Fruit fly (Drosophila melanogaster) whole organism, embryonic: ENCODE data around the gene mon2.

Source experiments
- Blimp-1 ChIP-seq: fragments of 200-800 bp; sonication (Bioruptor generic); optimal IDR thresholded peaks from 3 replicates; lab custom pipeline; 2018; ENCODE audit warnings: missing biosample characterization, missing genetic modification characterization, mild to moderate bottlenecking, moderate library complexity, missing genetic modification reagents
- BtbVII ChIP-seq: fragments of 200-800 bp; sonication (Bioruptor generic); optimal IDR thresholded peaks from 3 replicates; lab custom pipeline; 2017; ENCODE audit warnings: missing biosample characterization, mild to moderate bottlenecking, missing genetic modification characterization
- CG10274 ChIP-seq: fragments of 200-800 bp; sonication (Bioruptor generic); optimal IDR thresholded peaks from 3 replicates; lab custom pipeline; 2017; ENCODE audit warnings: missing biosample characterization, mild to moderate bottlenecking, missing genetic modification characterization
- CG10431 ChIP-seq: fragments of 200-800 bp; sonication (Bioruptor generic); optimal IDR thresholded peaks from 3 replicates; lab custom pipeline; 2018; ENCODE audit warnings: missing biosample characterization, mild to moderate bottlenecking, missing genetic modification characterization
- CG10959 ChIP-seq: fragments of 200-800 bp; sonication (Bioruptor generic); IDR thresholded peaks from 2 replicates; pipeline ENCODE4 v1.3.6; 2022; ENCODE audit warnings: missing biosample characterization, missing genetic modification characterization
- CG11695 ChIP-seq: fragments of 200-800 bp; sonication (Bioruptor generic); IDR thresholded peaks from 3 replicates; pipeline ENCODE4 v1.3.6; 2022; ENCODE audit warnings: missing biosample characterization, missing genetic modification characterization
- CG12155 ChIP-seq: fragments of 200-800 bp; sonication (Bioruptor generic); optimal IDR thresholded peaks from 3 replicates; lab custom pipeline; 2016; ENCODE audit warnings: missing biosample characterization, missing genetic modification characterization
- CG12391 ChIP-seq: fragments of 200-800 bp; sonication (Bioruptor generic); optimal IDR thresholded peaks from 3 replicates; lab custom pipeline; 2018; ENCODE audit warnings: missing biosample characterization, mild to moderate bottlenecking, missing genetic modification characterization, moderate library complexity
- CG13296 ChIP-seq: fragments of 200-800 bp; sonication (Bioruptor generic); optimal IDR thresholded peaks from 3 replicates; lab custom pipeline; 2018; ENCODE audit warnings: missing biosample characterization, mild to moderate bottlenecking, missing genetic modification characterization
- CG15073 ChIP-seq: fragments of 200-800 bp; sonication (Bioruptor generic); optimal IDR thresholded peaks from 2 replicates; lab custom pipeline; 2016; ENCODE audit warnings: missing biosample characterization, missing genetic modification characterization
- CG15269 ChIP-seq: fragments of 200-800 bp; sonication (Bioruptor generic); optimal IDR thresholded peaks from 2 replicates; lab custom pipeline; 2018; ENCODE audit warnings: missing biosample characterization, mild to moderate bottlenecking, missing genetic modification characterization, moderate library complexity
- CG18262 ChIP-seq: fragments of 200-800 bp; optimal IDR thresholded peaks from 3 replicates; lab custom pipeline; 2019; ENCODE audit warnings: missing biosample characterization, mild to moderate bottlenecking, missing genetic modification characterization, moderate library complexity
- CG3163 ChIP-seq: fragments of 200-800 bp; sonication (Bioruptor generic); optimal IDR thresholded peaks from 3 replicates; lab custom pipeline; 2016; ENCODE audit warnings: missing biosample characterization, missing genetic modification characterization
- CG32767 ChIP-seq: fragments of 200-800 bp; sonication (Bioruptor generic); IDR thresholded peaks from 2 replicates; pipeline ENCODE4 v1.3.6; 2022; ENCODE audit warnings: missing biosample characterization, missing genetic modification characterization
- CG4820 ChIP-seq: fragments of 200-800 bp; sonication (Bioruptor generic); optimal IDR thresholded peaks from 3 replicates; lab custom pipeline; 2016; ENCODE audit warnings: missing biosample characterization, missing genetic modification characterization
- CG6175 ChIP-seq: fragments of 200-800 bp; sonication (Bioruptor generic); IDR thresholded peaks from 3 replicates; pipeline ENCODE4 v1.3.6; 2022; ENCODE audit warnings: missing biosample characterization, missing genetic modification characterization
- CG8478 ChIP-seq: fragments of >200 bp; optimal IDR thresholded peaks from 2 replicates; lab custom pipeline; 2018
- CG8924 ChIP-seq: fragments of 200-800 bp; optimal IDR thresholded peaks from 3 replicates; lab custom pipeline; 2019; ENCODE audit warnings: missing biosample characterization, mild to moderate bottlenecking, missing genetic modification characterization, moderate library complexity
- CG9797 ChIP-seq: fragments of 200-800 bp; sonication (Bioruptor generic); optimal IDR thresholded peaks from 3 replicates; lab custom pipeline; 2018; ENCODE audit warnings: missing biosample characterization, mild to moderate bottlenecking, missing genetic modification characterization
- CTCF ChIP-seq: fragments of 200-800 bp; sonication (Bioruptor generic); optimal IDR thresholded peaks from 2 replicates; lab custom pipeline; 2017; ENCODE audit warnings: missing biosample characterization, mild to moderate bottlenecking, missing genetic modification characterization, moderate library complexity
- Chrac-16 ChIP-seq: fragments of 200-800 bp; sonication (Bioruptor generic); optimal IDR thresholded peaks from 3 replicates; lab custom pipeline; 2016; ENCODE audit warnings: missing biosample characterization, missing genetic modification characterization
- Gsc ChIP-seq: fragments of 200-800 bp; sonication (Bioruptor generic); IDR thresholded peaks from 2 replicates; pipeline ENCODE4 v1.3.6; 2022; ENCODE audit warnings: missing biosample characterization, missing genetic modification characterization
- Gug ChIP-seq: fragments of 200-800 bp; sonication (Bioruptor generic); IDR thresholded peaks from 4 replicates; pipeline ENCODE4 v1.3.6; 2022; ENCODE audit warnings: missing biosample characterization, missing genetic modification characterization
- HHEX ChIP-seq: fragments of 200-800 bp; sonication (Bioruptor generic); optimal IDR thresholded peaks from 3 replicates; lab custom pipeline; 2017; ENCODE audit warnings: missing biosample characterization, mild to moderate bottlenecking, missing genetic modification characterization, missing genetic modification reagents
- Hr39 ChIP-seq: fragments of >200 bp; optimal IDR thresholded peaks from 2 replicates; lab custom pipeline; 2017
- MBD-R2 ChIP-seq: fragments of 200-800 bp; sonication (Bioruptor generic); IDR thresholded peaks from 2 replicates; pipeline ENCODE4 v1.3.6; 2022; ENCODE audit warnings: missing biosample characterization, missing genetic modification characterization
- Nf-YB ChIP-seq: fragments of 200-800 bp; sonication (Bioruptor generic); optimal IDR thresholded peaks from 3 replicates; lab custom pipeline; 2019; ENCODE audit warnings: missing biosample characterization, mild to moderate bottlenecking, missing genetic modification characterization, moderate library complexity
- Optix ChIP-seq: fragments of 200-800 bp; sonication (Bioruptor generic); IDR thresholded peaks from 3 replicates; pipeline ENCODE4 v1.3.6; 2022; ENCODE audit warnings: missing biosample characterization, missing genetic modification characterization
- Rx ChIP-seq: fragments of 200-800 bp; sonication (Bioruptor generic); IDR thresholded peaks from 2 replicates; pipeline ENCODE4 v1.3.6; 2022; ENCODE audit warnings: missing biosample characterization, missing genetic modification characterization
- Xrp1 ChIP-seq: fragments of 200-800 bp; sonication (Bioruptor generic); IDR thresholded peaks from 2 replicates; pipeline ENCODE4 v1.3.6; 2022; ENCODE audit warnings: missing biosample characterization, missing genetic modification characterization
- al ChIP-seq: fragments of 200-800 bp; sonication (Bioruptor generic); IDR thresholded peaks from 2 replicates; pipeline ENCODE4 v1.3.6; 2022; ENCODE audit warnings: missing biosample characterization, missing genetic modification characterization
- cas ChIP-seq: fragments of 200-800 bp; sonication (Bioruptor generic); IDR thresholded peaks from 2 replicates; pipeline ENCODE4 v1.3.6; 2022; ENCODE audit warnings: missing biosample characterization, missing genetic modification characterization
- ci ChIP-seq: fragments of 200-800 bp; sonication (Bioruptor generic); IDR thresholded peaks from 3 replicates; pipeline ENCODE4 v1.3.6; 2022; ENCODE audit warnings: missing biosample characterization, missing genetic modification characterization
- dm ChIP-seq: fragments of 200-800 bp; sonication (Bioruptor generic); optimal IDR thresholded peaks from 3 replicates; lab custom pipeline; 2016; ENCODE audit warnings: missing biosample characterization, missing genetic modification characterization
- dmrt99B ChIP-seq: fragments of 200-800 bp; sonication (Bioruptor generic); optimal IDR thresholded peaks from 2 replicates; lab custom pipeline; 2018; ENCODE audit warnings: missing biosample characterization, mild to moderate bottlenecking, missing genetic modification characterization, moderate library complexity
- eve ChIP-seq, 2 experiments: fragments of >200 bp; optimal IDR thresholded peaks; 2 replicates each; lab custom pipeline; 2017; ENCODE audit warnings: missing biosample characterization in 2 of 2, missing genetic modification characterization in 2 of 2
- ewg ChIP-seq: fragments of 200-800 bp; sonication (Bioruptor generic); optimal IDR thresholded peaks from 3 replicates; lab custom pipeline; 2017; ENCODE audit warnings: mild to moderate bottlenecking, missing biosample characterization, missing genetic modification reagents, missing genetic modification characterization
- fd64A ChIP-seq: fragments of 200-800 bp; sonication (Bioruptor generic); optimal IDR thresholded peaks from 3 replicates; lab custom pipeline; 2018; ENCODE audit warnings: missing biosample characterization, mild to moderate bottlenecking, missing genetic modification characterization
- gcm2 ChIP-seq: fragments of 200-800 bp; sonication (Bioruptor generic); optimal IDR thresholded peaks from 2 replicates; lab custom pipeline; 2016; ENCODE audit warnings: missing biosample characterization, missing genetic modification characterization
- lilli ChIP-seq: fragments of 200-800 bp; sonication (Bioruptor generic); optimal IDR thresholded peaks from 3 replicates; lab custom pipeline; 2016; ENCODE audit warnings: missing biosample characterization, missing genetic modification characterization
- maf-S ChIP-seq: fragments of 200-800 bp; sonication (Bioruptor generic); optimal IDR thresholded peaks from 2 replicates; lab custom pipeline; 2016; ENCODE audit warnings: missing biosample characterization, missing genetic modification characterization
- mam ChIP-seq: fragments of 200-800 bp; sonication (Bioruptor generic); optimal IDR thresholded peaks from 3 replicates; lab custom pipeline; 2016; ENCODE audit warnings: missing biosample characterization, missing genetic modification characterization
- pros ChIP-seq: fragments of 200-800 bp; sonication (Bioruptor generic); optimal IDR thresholded peaks from 3 replicates; lab custom pipeline; 2019; ENCODE audit warnings: missing biosample characterization, mild to moderate bottlenecking, missing genetic modification characterization, moderate library complexity
- schlank ChIP-seq: fragments of 200-800 bp; sonication (Bioruptor generic); optimal IDR thresholded peaks from 2 replicates; lab custom pipeline; 2018; ENCODE audit warnings: missing biosample characterization, mild to moderate bottlenecking, missing genetic modification characterization
- scrt ChIP-seq: fragments of 200-800 bp; sonication (Bioruptor generic); optimal IDR thresholded peaks from 2 replicates; lab custom pipeline; 2018; ENCODE audit warnings: missing biosample characterization, mild to moderate bottlenecking, missing genetic modification characterization, moderate library complexity
- seq ChIP-seq: fragments of 200-800 bp; sonication (Bioruptor generic); IDR thresholded peaks from 2 replicates; pipeline ENCODE4 v1.3.6; 2022; ENCODE audit warnings: missing biosample characterization, missing genetic modification characterization
- sim ChIP-seq: fragments of 200-800 bp; sonication (Bioruptor generic); IDR thresholded peaks from 2 replicates; pipeline ENCODE4 v1.3.6; 2022; ENCODE audit warnings: missing biosample characterization, missing genetic modification characterization
- sima ChIP-seq: fragments of 200-800 bp; sonication (Bioruptor generic); optimal IDR thresholded peaks from 2 replicates; lab custom pipeline; 2016; ENCODE audit warnings: missing biosample characterization, missing genetic modification characterization
- slou ChIP-seq: fragments of 200-800 bp; sonication (Bioruptor generic); optimal IDR thresholded peaks from 3 replicates; lab custom pipeline; 2016; ENCODE audit warnings: missing biosample characterization, missing genetic modification characterization
- slp2 ChIP-seq: fragments of 200-800 bp; sonication (Bioruptor generic); optimal IDR thresholded peaks from 2 replicates; lab custom pipeline; 2016; ENCODE audit warnings: missing biosample characterization, missing genetic modification characterization
- tio ChIP-seq: fragments of 200-800 bp; sonication (Bioruptor generic); optimal IDR thresholded peaks from 2 replicates; lab custom pipeline; 2017; ENCODE audit warnings: missing biosample characterization, missing genetic modification characterization, inconsistent platforms
- tna ChIP-seq: fragments of 200-800 bp; sonication (Bioruptor generic); IDR thresholded peaks from 2 replicates; pipeline ENCODE4 v1.3.6; 2022; ENCODE audit warnings: missing biosample characterization, missing genetic modification characterization; ENCODE audit not compliant: partially characterized antibody
- yki ChIP-seq: fragments of >200 bp; optimal IDR thresholded peaks from 3 replicates; lab custom pipeline; 2018
- zen ChIP-seq: fragments of 200-800 bp; sonication (Bioruptor generic); optimal IDR thresholded peaks from 3 replicates; lab custom pipeline; 2018; ENCODE audit warnings: missing biosample characterization, mild to moderate bottlenecking, missing genetic modification characterization, moderate library complexity

Gene mon2

dm6 chr2L:8164219-8164618 is 40.4 kb upstream of the mon2 start (continued):
- TF ChIP-seq CG9797 (GFP tag; lab: Kevin White, UChicago): no peak
- TF ChIP-seq zen (tag; lab: Kevin White, UChicago): peak; percentile 53
- peak; percentile 50 for TF ChIP-seq sima (GFP tag; lab: Kevin White, UChicago)
- TF ChIP-seq CG6175 (GFP tag; lab: Robert Waterston, UW): no peak
- peak; percentile 24 for TF ChIP-seq CG10274
- TF ChIP-seq CG13296 (GFP tag; lab: Kevin White, UChicago): peak; percentile 67
- TF ChIP-seq CG8924 (tag; lab: Kevin White, UChicago): peak; percentile 74
- TF ChIP-seq lilli: peak; percentile 45
- no peak for TF ChIP-seq CG8478 (lab: Kevin White, UChicago)
- TF ChIP-seq MBD-R2 (GFP tag; lab: Robert Waterston, UW): no peak
- TF ChIP-seq Chrac-16 (GFP tag; lab: Kevin White, UChicago): no peak
- TF ChIP-seq seq (GFP tag; lab: Robert Waterston, UW): peak; percentile 41; the same call in 1 of the 2 replicates
- TF ChIP-seq slou: peak; percentile 18
- no peak for TF ChIP-seq gcm2 (GFP tag; lab: Kevin White, UChicago)
- peak; percentile 53 for TF ChIP-seq slp2 (GFP tag; lab: Kevin White, UChicago)
- TF ChIP-seq CG15073 (GFP tag; lab: Kevin White, UChicago): no peak
- TF ChIP-seq scrt (GFP tag; lab: Kevin White, UChicago): peak; percentile 66
- TF ChIP-seq Xrp1: peak; percentile 90
- no peak for TF ChIP-seq Hr39 (lab: Kevin White, UChicago)
- TF ChIP-seq CG12155 (GFP tag; lab: Kevin White, UChicago): no peak
- TF ChIP-seq Blimp-1: peak; percentile 88
- peak; percentile 93 for TF ChIP-seq ci (GFP tag; lab: Robert Waterston, UW)
- peak; percentile 65 for TF ChIP-seq CG15269 (tag; lab: Kevin White, UChicago)
- no peak for TF ChIP-seq tna
- TF ChIP-seq CG12391: peak; percentile 54
- TF ChIP-seq CG10431 (GFP tag; lab: Kevin White, UChicago): peak; percentile 79
- TF ChIP-seq tio: peak; percentile 79
- TF ChIP-seq CG4820 (GFP tag; lab: Kevin White, UChicago): peak; percentile 71
- TF ChIP-seq CG32767 (GFP tag; lab: Robert Waterston, UW): peak; percentile 53; the same call in 1 of the 2 replicates
- peak; percentile 63 for TF ChIP-seq CG10959 (GFP tag; lab: Robert Waterston, UW)
- TF ChIP-seq pros (GFP tag; lab: Kevin White, UChicago): no peak
- TF ChIP-seq Optix (GFP tag; lab: Robert Waterston, UW): no peak
- TF ChIP-seq dm (GFP tag; lab: Kevin White, UChicago): peak; percentile 39
- peak; percentile 40 for TF ChIP-seq CTCF
- TF ChIP-seq schlank (tag; lab: Kevin White, UChicago): peak; percentile 53
- no peak for TF ChIP-seq al (GFP tag; lab: Robert Waterston, UW)
- TF ChIP-seq eve (GFP tag; optimal IDR thresholded peaks at IDR 0.05; lab: Kevin White, UChicago): peak in 1 of 2 experiments; percentile 37
- peak; percentile 73 for TF ChIP-seq dmrt99B (tag; lab: Kevin White, UChicago)
- peak; percentile 83 for TF ChIP-seq HHEX (GFP tag; lab: Kevin White, UChicago)
- TF ChIP-seq sim (GFP tag; lab: Robert Waterston, UW): peak; percentile 73
- TF ChIP-seq fd64A (GFP tag; lab: Kevin White, UChicago): peak; percentile 92
- peak; percentile 34 for TF ChIP-seq CG3163 (GFP tag; lab: Kevin White, UChicago)
- TF ChIP-seq Nf-YB: peak; percentile 63
- TF ChIP-seq mam (GFP tag; lab: Kevin White, UChicago): no peak
- TF ChIP-seq yki: no peak
- TF ChIP-seq ewg: peak; percentile 77
- TF ChIP-seq CG11695: peak; percentile 61
- TF ChIP-seq CG18262 (tag; lab: Kevin White, UChicago): peak; percentile 81
- no peak for TF ChIP-seq cas (GFP tag; lab: Robert Waterston, UW)
- TF ChIP-seq Gug (GFP tag; lab: Robert Waterston, UW): no peak; the same call in 3 of the 4 replicates
- peak; percentile 24; the same call in 1 of the 2 replicates for TF ChIP-seq Rx (GFP tag; lab: Robert Waterston, UW)
- TF ChIP-seq maf-S (GFP tag; lab: Kevin White, UChicago): peak; percentile 63
- TF ChIP-seq Gsc: no peak
- peak; percentile 85 for TF ChIP-seq BtbVII (GFP tag; lab: Kevin White, UChicago)
